Fruit fly (Drosophila melanogaster) whole organism, embryonic: ENCODE data around the gene CG34417.

Experiments used
- Asciz ChIP-seq: fragments of 200-800 bp; sonication (Bioruptor generic); optimal IDR thresholded peaks from 2 replicates; lab custom pipeline; 2017; ENCODE audit warnings: missing biosample characterization, mild to moderate bottlenecking, missing genetic modification characterization, missing genetic modification reagents
- CG10462 ChIP-seq: fragments of 200-800 bp; sonication (Bioruptor generic); optimal IDR thresholded peaks from 2 replicates; lab custom pipeline; 2016; ENCODE audit warnings: missing biosample characterization, missing genetic modification characterization
- CG11398 ChIP-seq: fragments of 200-800 bp; sonication (Bioruptor generic); optimal IDR thresholded peaks from 2 replicates; lab custom pipeline; 2016; ENCODE audit warnings: missing biosample characterization, missing genetic modification characterization
- CG11456 ChIP-seq: fragments of 200-800 bp; sonication (Bioruptor generic); IDR thresholded peaks from 3 replicates; pipeline ENCODE4 v1.3.6; 2022; ENCODE audit warnings: missing biosample characterization, missing genetic modification characterization
- CG12155 ChIP-seq: fragments of 200-800 bp; sonication (Bioruptor generic); optimal IDR thresholded peaks from 3 replicates; lab custom pipeline; 2016; ENCODE audit warnings: missing biosample characterization, missing genetic modification characterization
- CG12769 ChIP-seq: fragments of 200-800 bp; sonication (Bioruptor generic); optimal IDR thresholded peaks from 2 replicates; lab custom pipeline; 2019; ENCODE audit warnings: missing biosample characterization, mild to moderate bottlenecking, missing genetic modification characterization, moderate library complexity
- CG13296 ChIP-seq: fragments of 200-800 bp; sonication (Bioruptor generic); optimal IDR thresholded peaks from 3 replicates; lab custom pipeline; 2018; ENCODE audit warnings: missing biosample characterization, mild to moderate bottlenecking, missing genetic modification characterization
- CG14014 ChIP-seq: fragments of 200-800 bp; sonication (Bioruptor generic); IDR thresholded peaks from 2 replicates; pipeline ENCODE4 v1.3.6; 2022; ENCODE audit warnings: missing biosample characterization, missing genetic modification characterization
- CG14710 ChIP-seq: fragments of 200-800 bp; sonication (Bioruptor generic); optimal IDR thresholded peaks from 3 replicates; lab custom pipeline; 2019; ENCODE audit warnings: missing biosample characterization, mild to moderate bottlenecking, missing genetic modification characterization, moderate library complexity
- CG14965 ChIP-seq: fragments of 200-800 bp; sonication (Bioruptor generic); optimal IDR thresholded peaks from 2 replicates; lab custom pipeline; 2016; ENCODE audit warnings: missing biosample characterization, missing genetic modification characterization, borderline replicate concordance
- CG15011 ChIP-seq: fragments of 200-800 bp; sonication (Bioruptor generic); optimal IDR thresholded peaks from 3 replicates; lab custom pipeline; 2018; ENCODE audit warnings: missing biosample characterization, mild to moderate bottlenecking, missing genetic modification characterization
- CG15269 ChIP-seq: fragments of 200-800 bp; sonication (Bioruptor generic); optimal IDR thresholded peaks from 2 replicates; lab custom pipeline; 2018; ENCODE audit warnings: missing biosample characterization, mild to moderate bottlenecking, missing genetic modification characterization, moderate library complexity
- CG15479 ChIP-seq: fragments of 200-800 bp; sonication (Bioruptor generic); optimal IDR thresholded peaks from 3 replicates; lab custom pipeline; 2019; ENCODE audit warnings: missing biosample characterization, mild to moderate bottlenecking, missing genetic modification characterization, moderate library complexity
- CG15514 ChIP-seq: fragments of 200-800 bp; sonication (Bioruptor generic); optimal IDR thresholded peaks from 3 replicates; lab custom pipeline; 2017; ENCODE audit warnings: missing biosample characterization, missing genetic modification characterization, mild to moderate bottlenecking, moderate library complexity, missing genetic modification reagents
- CG17385 ChIP-seq: fragments of 200-800 bp; sonication (Bioruptor generic); optimal IDR thresholded peaks from 3 replicates; lab custom pipeline; 2018; ENCODE audit warnings: missing biosample characterization, mild to moderate bottlenecking, missing genetic modification characterization
- CG2712 ChIP-seq: fragments of 200-800 bp; optimal IDR thresholded peaks from 3 replicates; lab custom pipeline; 2019; ENCODE audit warnings: missing biosample characterization, mild to moderate bottlenecking, missing genetic modification characterization, moderate library complexity
- CG31224 ChIP-seq: fragments of 200-800 bp; sonication (Bioruptor generic); IDR thresholded peaks from 2 replicates; pipeline ENCODE4 v1.3.6; 2022; ENCODE audit warnings: missing biosample characterization, missing genetic modification characterization
- CG4282 ChIP-seq: fragments of 200-800 bp; sonication (Bioruptor generic); optimal IDR thresholded peaks from 2 replicates; lab custom pipeline; 2016; ENCODE audit warnings: missing biosample characterization, missing genetic modification characterization
- CG6654 ChIP-seq: fragments of 200-800 bp; sonication (Bioruptor generic); optimal IDR thresholded peaks from 2 replicates; lab custom pipeline; 2017; ENCODE audit warnings: missing biosample characterization, mild to moderate bottlenecking, missing genetic modification characterization
- CG8089 ChIP-seq: fragments of 200-800 bp; sonication (Bioruptor generic); optimal IDR thresholded peaks from 3 replicates; lab custom pipeline; 2016; ENCODE audit warnings: missing biosample characterization, missing genetic modification characterization
- CG8359 ChIP-seq: fragments of 200-800 bp; sonication (Bioruptor generic); optimal IDR thresholded peaks from 2 replicates; lab custom pipeline; 2017; ENCODE audit warnings: missing biosample characterization, mild to moderate bottlenecking, missing genetic modification characterization, borderline replicate concordance
- Dip3 ChIP-seq: fragments of 200-800 bp; sonication (Bioruptor generic); optimal IDR thresholded peaks from 3 replicates; lab custom pipeline; 2016; ENCODE audit warnings: missing biosample characterization, missing genetic modification characterization
- Hmr ChIP-seq: fragments of 200-800 bp; sonication (Bioruptor generic); optimal IDR thresholded peaks from 3 replicates; lab custom pipeline; 2017; ENCODE audit warnings: mild to moderate bottlenecking, missing biosample characterization, missing genetic modification reagents, missing genetic modification characterization
- Hr39 ChIP-seq: fragments of >200 bp; optimal IDR thresholded peaks from 2 replicates; lab custom pipeline; 2017
- Hr51 ChIP-seq, 2 experiments: fragments of 200-800 bp; sonication (Bioruptor generic); optimal IDR thresholded peaks; 2 replicates in 1 of 2; 3 replicates in 1 of 2; lab custom pipeline; 2016 to 2018; ENCODE audit warnings: missing biosample characterization in 2 of 2, missing genetic modification characterization in 2 of 2, mild to moderate bottlenecking in 1 of 2, moderate library complexity in 1 of 2
- Kr ChIP-seq: fragments of 200-800 bp; sonication (Bioruptor generic); optimal IDR thresholded peaks from 2 replicates; lab custom pipeline; 2017; ENCODE audit warnings: missing biosample characterization, mild to moderate bottlenecking, missing genetic modification characterization
- Med ChIP-seq: fragments of 200-800 bp; sonication (Bioruptor generic); peaks from one replicate; lab custom pipeline; 2016; ENCODE audit warnings: missing biosample characterization, missing genetic modification characterization, mild to moderate bottlenecking, inconsistent platforms, moderate library complexity
- Neu2 ChIP-seq: fragments of 200-800 bp; sonication (Bioruptor generic); optimal IDR thresholded peaks from 3 replicates; lab custom pipeline; 2016; ENCODE audit warnings: missing biosample characterization, missing genetic modification characterization, borderline replicate concordance
- Nf-YA ChIP-seq: fragments of 200-800 bp; sonication (Bioruptor generic); IDR thresholded peaks from 2 replicates; pipeline ENCODE4 v1.3.6; 2022; ENCODE audit warnings: missing biosample characterization, missing genetic modification characterization
- PHDP ChIP-seq: fragments of 200-800 bp; sonication (Bioruptor generic); optimal IDR thresholded peaks from 3 replicates; lab custom pipeline; 2018; ENCODE audit warnings: missing biosample characterization, mild to moderate bottlenecking, missing genetic modification characterization, moderate library complexity
- Sox102F ChIP-seq: fragments of 200-800 bp; sonication (Bioruptor generic); optimal IDR thresholded peaks from 2 replicates; lab custom pipeline; 2018; ENCODE audit warnings: missing biosample characterization, mild to moderate bottlenecking, missing genetic modification characterization, moderate library complexity
- bsh ChIP-seq, 2 experiments: fragments of 200-800 bp; sonication (Bioruptor generic); optimal IDR thresholded peaks; 2 replicates each; lab custom pipeline; 2017 to 2018; ENCODE audit warnings: mild to moderate bottlenecking in 2 of 2, missing biosample characterization in 2 of 2, missing genetic modification characterization in 2 of 2, moderate library complexity in 1 of 2
- crp ChIP-seq, 2 experiments: fragments of 200-800 bp; sonication (Bioruptor generic); optimal IDR thresholded peaks; 2 replicates in 1 of 2; 3 replicates in 1 of 2; lab custom pipeline; 2017; ENCODE audit warnings: missing biosample characterization in 2 of 2, missing genetic modification characterization in 2 of 2, mild to moderate bottlenecking in 1 of 2, moderate library complexity in 1 of 2
- cwo ChIP-seq: fragments of 200-800 bp; sonication (Bioruptor generic); optimal IDR thresholded peaks from 3 replicates; lab custom pipeline; 2017; ENCODE audit warnings: missing biosample characterization, missing genetic modification characterization, mild to moderate bottlenecking, moderate library complexity, missing genetic modification reagents
- dm ChIP-seq: fragments of 200-800 bp; sonication (Bioruptor generic); optimal IDR thresholded peaks from 3 replicates; lab custom pipeline; 2016; ENCODE audit warnings: missing biosample characterization, missing genetic modification characterization
- dmrt99B ChIP-seq: fragments of 200-800 bp; sonication (Bioruptor generic); optimal IDR thresholded peaks from 2 replicates; lab custom pipeline; 2018; ENCODE audit warnings: missing biosample characterization, mild to moderate bottlenecking, missing genetic modification characterization, moderate library complexity
- emc ChIP-seq: fragments of 200-800 bp; sonication (Bioruptor generic); optimal IDR thresholded peaks from 2 replicates; lab custom pipeline; 2016; ENCODE audit warnings: missing biosample characterization, missing genetic modification characterization
- fd64A ChIP-seq: fragments of 200-800 bp; sonication (Bioruptor generic); optimal IDR thresholded peaks from 3 replicates; lab custom pipeline; 2018; ENCODE audit warnings: missing biosample characterization, mild to moderate bottlenecking, missing genetic modification characterization
- grau ChIP-seq: fragments of 200-800 bp; optimal IDR thresholded peaks from 3 replicates; lab custom pipeline; 2019; ENCODE audit warnings: missing biosample characterization, mild to moderate bottlenecking, missing genetic modification characterization, moderate library complexity
- gt ChIP-seq: fragments of 200-800 bp; sonication (Bioruptor generic); IDR thresholded peaks from 2 replicates; pipeline ENCODE4 v1.3.6; 2022; ENCODE audit warnings: missing biosample characterization, missing genetic modification characterization
- nau ChIP-seq: fragments of 200-800 bp; sonication (Bioruptor generic); optimal IDR thresholded peaks from 3 replicates; lab custom pipeline; 2017; ENCODE audit warnings: missing biosample characterization, mild to moderate bottlenecking, missing genetic modification characterization, missing genetic modification reagents
- odd ChIP-seq: fragments of 200-800 bp; sonication (Bioruptor generic); optimal IDR thresholded peaks from 2 replicates; lab custom pipeline; 2017; ENCODE audit warnings: missing biosample characterization, mild to moderate bottlenecking, missing genetic modification characterization
- onecut ChIP-seq: fragments of 200-800 bp; sonication (Bioruptor generic); IDR thresholded peaks from 2 replicates; pipeline ENCODE4 v1.3.6; 2022; ENCODE audit warnings: missing biosample characterization, missing genetic modification characterization
- pan ChIP-seq, 4 experiments: fragments of >200 bp in 3 of 4; fragments of 200-800 bp in 1 of 4; sonication (Bioruptor generic) in 1 of 4; optimal IDR thresholded peaks in 3 of 4; IDR thresholded peaks in 1 of 4; 2 replicates each; pipeline versions ENCODE4 v1.3.6 to Lab custom; 2017 to 2022; ENCODE audit warnings: missing biosample characterization in 2 of 4, missing genetic modification characterization in 2 of 4, mixed read lengths in 1 of 4
- pho ChIP-seq: fragments of 200-800 bp; sonication (Bioruptor generic); optimal IDR thresholded peaks from 2 replicates; lab custom pipeline; 2016; ENCODE audit warnings: missing biosample characterization, missing genetic modification characterization
- run ChIP-seq: fragments of 200-800 bp; sonication (Bioruptor generic); optimal IDR thresholded peaks from 3 replicates; lab custom pipeline; 2018; ENCODE audit warnings: missing biosample characterization, mild to moderate bottlenecking, missing genetic modification characterization
- seq ChIP-seq: fragments of 200-800 bp; sonication (Bioruptor generic); IDR thresholded peaks from 2 replicates; pipeline ENCODE4 v1.3.6; 2022; ENCODE audit warnings: missing biosample characterization, missing genetic modification characterization
- sob ChIP-seq: fragments of 200-800 bp; sonication (Bioruptor generic); IDR thresholded peaks from 2 replicates; pipeline ENCODE4 v1.3.6; 2022; ENCODE audit warnings: missing biosample characterization, missing genetic modification characterization
- tgo ChIP-seq: fragments of 200-800 bp; sonication (Bioruptor generic); IDR thresholded peaks from 3 replicates; pipeline ENCODE4 v1.3.6; 2022; ENCODE audit warnings: missing biosample characterization, missing genetic modification characterization
- toy ChIP-seq: fragments of 200-800 bp; sonication (Bioruptor generic); IDR thresholded peaks from 2 replicates; pipeline ENCODE4 v1.3.6; 2022; ENCODE audit warnings: missing biosample characterization, missing genetic modification characterization

The CG34417 gene

dm6 chrX:6638123-6638522 lies 97.6 kb downstream of the CG34417 start (continued):
- TF ChIP-seq toy (GFP tag; lab: Robert Waterston, UW) (no peak), CG12155 (GFP tag; lab: Kevin White, UChicago) (no peak), CG13296 (GFP tag; lab: Kevin White, UChicago) (peak; percentile 53), CG15479 (no peak), dmrt99B (tag; lab: Kevin White, UChicago) (peak; percentile 38), nau (GFP tag; lab: Kevin White, UChicago) (peak; percentile 42), Asciz (peak; percentile 37), CG8089 (no peak), CG12769 (tag; lab: Kevin White, UChicago) (no peak), CG8359 (GFP tag; lab: Kevin White, UChicago) (no peak), fd64A (GFP tag; lab: Kevin White, UChicago) (no peak), pan (optimal IDR thresholded peaks at IDR 0.05; lab: Kevin White, UChicago) (no peak), pan (GFP tag; optimal IDR thresholded peaks at IDR 0.05 in 1 of 2, IDR thresholded peaks at IDR 0.05 in 1 of 2) (no peak), CG11398 (GFP tag; lab: Kevin White, UChicago) (peak; percentile 1), sob (GFP tag; lab: Robert Waterston, UW) (peak; percentile 44; the same call in 1 of the 2 replicates), Hr51 (GFP tag; optimal IDR thresholded peaks at IDR 0.05; lab: Kevin White, UChicago) (peak in 1 of 2 experiments; percentile 9), CG31224 (GFP tag; lab: Robert Waterston, UW) (no peak), odd (GFP tag; lab: Kevin White, UChicago) (peak; percentile 46), crp (GFP tag; optimal IDR thresholded peaks at IDR 0.05; lab: Kevin White, UChicago) (no peak), CG6654 (GFP tag; lab: Kevin White, UChicago) (no peak), CG14965 (GFP tag; lab: Kevin White, UChicago) (no peak), cwo (peak; percentile 14), CG15011 (peak; percentile 8), pho (GFP tag; lab: Kevin White, UChicago) (no peak), seq (GFP tag; lab: Robert Waterston, UW) (peak; percentile 51; the same call in 1 of the 2 replicates), CG11456 (no peak), CG15269 (tag; lab: Kevin White, UChicago) (peak; percentile 32), CG15514 (GFP tag; lab: Kevin White, UChicago) (peak; percentile 42), gt (GFP tag; lab: Robert Waterston, UW) (no peak), Kr (GFP tag; lab: Kevin White, UChicago) (no peak), onecut (GFP tag; lab: Robert Waterston, UW) (no peak), CG2712 (tag; lab: Kevin White, UChicago) (no peak), CG14710 (tag; lab: Kevin White, UChicago) (no peak), CG14014 (peak; percentile 13; the same call in 1 of the 2 replicates), Hr39 (lab: Kevin White, UChicago) (no peak), tgo (no peak), run (tag; lab: Kevin White, UChicago) (peak; percentile 31), grau (no peak), PHDP (tag; lab: Kevin White, UChicago) (peak; percentile 17), Hmr (peak; percentile 38), CG17385 (GFP tag; lab: Kevin White, UChicago) (no peak), Sox102F (GFP tag; lab: Kevin White, UChicago) (peak; percentile 9), CG4282 (GFP tag; lab: Kevin White, UChicago) (no peak), bsh (GFP tag; optimal IDR thresholded peaks at IDR 0.05; lab: Kevin White, UChicago) (no peak), Med (GFP tag; lab: Kevin White, UChicago) (peak; percentile 8), Dip3 (GFP tag; lab: Kevin White, UChicago) (no peak), Nf-YA (GFP tag; lab: Robert Waterston, UW) (no peak), CG10462 (GFP tag; lab: Kevin White, UChicago) (no peak), Neu2 (no peak), emc (GFP tag; lab: Kevin White, UChicago) (no peak), dm (GFP tag; lab: Kevin White, UChicago) (no peak)
